Worm (Caenorhabditis elegans): Measurements from ENCODE around the gene srv-10.

DNA sequence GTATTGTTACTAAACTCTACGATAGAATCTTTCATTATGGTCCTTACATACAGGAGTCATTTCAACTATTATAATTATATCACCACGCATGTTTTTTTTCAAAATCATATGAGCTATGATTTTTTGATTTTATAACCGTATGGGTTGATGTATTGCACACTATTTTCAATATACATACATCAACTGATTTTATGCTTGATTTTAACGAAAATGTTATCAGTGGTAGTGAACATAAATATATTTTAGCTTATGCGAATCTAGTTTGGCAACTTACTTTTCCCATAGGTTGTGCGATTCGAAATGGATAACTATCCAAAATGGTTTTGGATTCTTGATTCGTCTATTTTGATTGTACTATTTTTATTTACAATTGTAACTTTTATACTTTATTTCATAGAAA, at the start of gene srv-10:
- no peak for TF ChIP-seq ceh-39 (tag; optimal IDR thresholded peaks at IDR 0.05)
- TF ChIP-seq mab-5 (tag; optimal IDR thresholded peaks at IDR 0.05) = no peak
- TF ChIP-seq mls-2 (tag; optimal IDR thresholded peaks at IDR 0.05) = no peak
- no peak for TF ChIP-seq pha-4 (tag; optimal IDR thresholded peaks at IDR 0.05)
- no peak for TF ChIP-seq ztf-11 (tag; optimal IDR thresholded peaks at IDR 0.05)
- TF ChIP-seq unc-39 (tag; optimal IDR thresholded peaks at IDR 0.05) = no peak
- no peak for TF ChIP-seq snpc-4 (tag; optimal IDR thresholded peaks at IDR 0.05)
- no peak for TF ChIP-seq ham-2 (GFP tag; optimal IDR thresholded peaks at IDR 0.05)
- no peak for TF ChIP-seq unc-62 (GFP tag; optimal IDR thresholded peaks at IDR 0.05)
- TF ChIP-seq mep-1 (tag; optimal IDR thresholded peaks at IDR 0.05) = no peak

Measured in whole organism, mixed stage, embryonic.